Worm (Caenorhabditis elegans) whole organism, late embryonic: ENCODE measurements around the gene nspb-7.

Experiments used
- K09A11.1 ChIP-seq: sonication (generic microtip); optimal IDR thresholded peaks from 2 replicates; lab custom pipeline; 2017; ENCODE audit warnings: antibody characterized with exemption, mild to moderate bottlenecking, missing genetic modification characterization, missing compliant biosample characterization; ENCODE audit not compliant: insufficient read depth
- T23F11.4 ChIP-seq: fragments of 200-800 bp; sonication (Bioruptor generic); optimal IDR thresholded peaks from 2 replicates; lab custom pipeline; 2018; ENCODE audit warnings: mild to moderate bottlenecking, missing genetic modification characterization, missing compliant biosample characterization
- ama-1 ChIP-seq: fragments of 150-350 bp; optimal IDR thresholded peaks from 2 replicates; lab custom pipeline; 2014
- che-1 ChIP-seq: sonication (generic microtip); optimal IDR thresholded peaks from 2 replicates; lab custom pipeline; 2016; ENCODE audit warnings: mild to moderate bottlenecking, missing genetic modification characterization, missing compliant biosample characterization
- fkh-10 ChIP-seq: fragments of 150-350 bp; optimal IDR thresholded peaks from 2 replicates; lab custom pipeline; 2014; ENCODE audit warnings: missing biosample characterization, missing genetic modification reagents, missing genetic modification characterization
- nfya-1 ChIP-seq: sonication (generic microtip); optimal IDR thresholded peaks from 2 replicates; lab custom pipeline; 2017; ENCODE audit warnings: missing genetic modification characterization, mild to moderate bottlenecking, missing compliant biosample characterization, antibody characterized with exemption, moderate library complexity
- ref-2 ChIP-seq: sonication (generic microtip); optimal IDR thresholded peaks from 2 replicates; lab custom pipeline; 2016; ENCODE audit warnings: missing genetic modification characterization, missing compliant biosample characterization
- sdc-2 ChIP-seq: sonication (generic microtip); optimal IDR thresholded peaks from 2 replicates; lab custom pipeline; 2016; ENCODE audit warnings: missing genotype, missing genetic modification characterization, missing compliant biosample characterization
- unc-86 ChIP-seq: sonication (generic microtip); optimal IDR thresholded peaks from 2 replicates; lab custom pipeline; 2016; ENCODE audit warnings: missing genetic modification characterization, missing compliant biosample characterization

ce11 chrII:14599284-14599862 lies 21.3 kb downstream of the nspb-7 start:
- no peak for TF ChIP-seq che-1 (tag; lab: Kevin White, UChicago)
- TF ChIP-seq T23F11.4 (GFP tag; lab: Kevin White, UChicago) = no peak
- TF ChIP-seq fkh-10 (GFP tag; lab: Kevin White, UChicago) = no peak
- no peak for TF ChIP-seq ama-1 (lab: Kevin White, UChicago)
- no peak for TF ChIP-seq sdc-2
- no peak for TF ChIP-seq nfya-1 (tag; lab: Kevin White, UChicago)
- no peak for TF ChIP-seq K09A11.1 (tag; lab: Kevin White, UChicago)
- no peak for TF ChIP-seq unc-86 (tag; lab: Kevin White, UChicago)
- TF ChIP-seq ref-2 = no peak
